Fruit fly (Drosophila melanogaster): ENCODE data around the gene Idgf4.

Idgf4 gene

DNA sequence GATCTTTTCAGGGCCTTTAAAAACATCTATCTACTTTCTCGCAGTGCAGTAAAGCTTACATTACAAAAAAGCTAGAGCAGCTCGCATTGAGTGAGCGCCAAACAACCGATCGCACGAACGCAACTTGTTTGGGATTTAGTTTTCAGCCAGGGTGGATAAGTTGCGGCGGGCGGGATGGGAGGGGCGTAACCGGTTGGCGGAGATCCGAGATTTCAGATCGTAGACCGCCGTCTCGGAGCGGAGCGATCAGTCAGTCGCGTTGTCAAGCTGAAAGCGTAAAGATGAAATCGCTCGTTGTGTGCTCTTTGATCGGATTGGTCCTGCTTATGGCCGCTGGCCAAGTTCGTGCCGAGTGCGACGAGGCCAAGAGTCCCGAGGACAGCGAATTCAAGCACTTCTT is 46.5 kb downstream of the Idgf4 start, which contains the start of gene CG9691:
TSS of gene CG9691 (plus strand) at position 222 of the 400 bp plus-strand sequence.
- TF ChIP-seq CG1620 (GFP tag; optimal IDR thresholded peaks at IDR 0.05) (no peak), pad (GFP tag; optimal IDR thresholded peaks at IDR 0.05) (no peak), tj (GFP tag; optimal IDR thresholded peaks at IDR 0.05) (no peak), Hr96 (GFP tag; optimal IDR thresholded peaks at IDR 0.05) (no peak), ovo (GFP tag; optimal IDR thresholded peaks at IDR 0.05) (no peak), kay (GFP tag; ENCODE audit: borderline replicate concordance) (no peak), CG7045 (GFP tag; optimal IDR thresholded peaks at IDR 0.05) (no peak), cnc (optimal IDR thresholded peaks at IDR 0.05) (no peak), bab1 (GFP tag; optimal IDR thresholded peaks at IDR 0.05) (no peak), Crg-1 (GFP tag; optimal IDR thresholded peaks at IDR 0.05) (no peak), CG14711 (tag; optimal IDR thresholded peaks at IDR 0.05) (no peak)

DNA sequence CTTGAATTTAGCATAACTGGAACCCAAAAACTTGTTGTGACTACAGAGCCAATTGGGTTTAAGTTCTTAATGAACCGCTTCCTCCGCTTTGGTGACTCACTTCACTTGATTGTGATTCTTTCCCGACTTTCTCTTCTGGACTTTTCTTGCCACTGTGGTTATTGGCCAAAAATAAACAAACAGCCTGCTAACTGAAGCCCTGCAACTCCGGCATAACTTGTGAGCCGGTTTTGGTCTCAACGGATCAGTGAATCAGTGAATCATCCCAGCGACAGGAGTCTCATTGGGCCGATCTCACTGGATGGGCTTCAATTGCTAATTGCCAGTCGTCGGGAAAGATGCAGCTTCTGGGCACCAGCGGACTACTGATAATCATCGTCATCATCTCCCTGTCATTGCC is 47.8 kb downstream of the Idgf4 start:
- TF ChIP-seq bab1 (GFP tag; optimal IDR thresholded peaks at IDR 0.05) = no peak

DNA sequence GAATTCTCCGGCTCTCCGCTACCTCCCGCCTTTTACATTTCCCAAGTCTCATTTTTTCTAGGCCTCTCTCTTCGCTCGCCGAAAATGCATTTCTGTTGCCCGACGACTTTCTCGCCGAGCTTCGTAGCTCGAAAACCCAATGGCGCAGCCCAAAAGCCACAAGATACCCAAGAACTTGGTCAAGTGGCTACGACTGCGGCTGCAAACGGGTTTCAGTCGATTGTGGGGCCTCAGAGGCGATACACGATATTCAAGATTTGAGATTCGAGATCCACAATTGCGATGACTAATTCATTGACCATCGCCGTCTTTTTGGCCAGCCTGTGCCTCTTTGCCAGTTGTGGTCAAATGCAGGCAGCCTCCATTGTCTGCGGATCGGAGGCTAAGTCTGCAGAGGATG is 49.0 kb downstream of the Idgf4 start, which contains the start of gene CG9689:
TSS of gene CG9689 (plus strand) at position 208 of the 400 bp plus-strand sequence.
- TF ChIP-seq CG7101 (tag; optimal IDR thresholded peaks at IDR 0.05) (no peak), CG11617 (GFP tag; optimal IDR thresholded peaks at IDR 0.05) (no peak), tj (GFP tag; optimal IDR thresholded peaks at IDR 0.05) (no peak), CG14711 (tag; optimal IDR thresholded peaks at IDR 0.05) (no peak), CG1620 (GFP tag; optimal IDR thresholded peaks at IDR 0.05) (no peak), cic (GFP tag; optimal IDR thresholded peaks at IDR 0.05) (no peak), pad (GFP tag; optimal IDR thresholded peaks at IDR 0.05) (no peak), kay (GFP tag; ENCODE audit: borderline replicate concordance) (no peak), CG7045 (GFP tag; optimal IDR thresholded peaks at IDR 0.05) (no peak), bab1 (GFP tag; optimal IDR thresholded peaks at IDR 0.05) (no peak), ovo (GFP tag; optimal IDR thresholded peaks at IDR 0.05) (no peak), Hr96 (GFP tag; optimal IDR thresholded peaks at IDR 0.05) (no peak), cnc (optimal IDR thresholded peaks at IDR 0.05) (no peak), Crg-1 (GFP tag; optimal IDR thresholded peaks at IDR 0.05) (no peak), CG12768 (GFP tag; optimal IDR thresholded peaks at IDR 0.05) (no peak), Clk (GFP tag; optimal IDR thresholded peaks at IDR 0.05) (no peak), toe (GFP tag; optimal IDR thresholded peaks at IDR 0.05) (no peak), Mnt (GFP tag; optimal IDR thresholded peaks at IDR 0.05) (no peak)

DNA sequence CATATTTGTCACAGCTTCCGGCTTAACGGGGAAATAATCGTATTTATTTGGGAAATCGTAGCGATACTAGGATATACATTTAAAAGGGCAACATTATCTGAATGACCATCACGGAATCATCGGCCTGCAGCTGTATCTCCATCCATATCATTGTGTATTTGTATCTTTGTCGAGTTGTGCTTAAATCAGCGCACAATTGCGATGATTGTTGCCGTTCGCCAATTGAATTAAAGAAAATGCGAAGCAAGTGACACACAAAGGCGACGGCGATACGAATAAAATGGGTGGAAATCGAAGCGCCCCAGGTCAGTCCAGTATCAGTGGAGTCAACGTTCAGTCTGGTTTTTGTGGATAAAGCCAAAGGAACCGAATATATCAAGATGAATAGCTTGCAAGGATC is 51.2 kb downstream of the Idgf4 start, which contains the start of gene CG9686:
TSS of gene CG9686 (plus strand) at position 301 of the 400 bp plus-strand sequence.
- TF ChIP-seq pad (GFP tag; optimal IDR thresholded peaks at IDR 0.05) (no peak), tj (GFP tag; optimal IDR thresholded peaks at IDR 0.05) (no peak), Clk (GFP tag; optimal IDR thresholded peaks at IDR 0.05) (no peak), CG5204 (GFP tag; optimal IDR thresholded peaks at IDR 0.05) (no peak), CG14711 (tag; optimal IDR thresholded peaks at IDR 0.05) (no peak), ovo (GFP tag; optimal IDR thresholded peaks at IDR 0.05) (no peak), CG11617 (GFP tag; optimal IDR thresholded peaks at IDR 0.05) (no peak), Crg-1 (GFP tag; optimal IDR thresholded peaks at IDR 0.05) (no peak), CG1620 (GFP tag; optimal IDR thresholded peaks at IDR 0.05) (no peak), cic (GFP tag; optimal IDR thresholded peaks at IDR 0.05) (no peak), CG7045 (GFP tag; optimal IDR thresholded peaks at IDR 0.05) (no peak), CG12768 (GFP tag; optimal IDR thresholded peaks at IDR 0.05) (no peak), kay (GFP tag; ENCODE audit: borderline replicate concordance) (no peak), Hr96 (GFP tag; optimal IDR thresholded peaks at IDR 0.05) (no peak), cnc (optimal IDR thresholded peaks at IDR 0.05) (no peak), Mnt (GFP tag; optimal IDR thresholded peaks at IDR 0.05) (no peak), toe (GFP tag; optimal IDR thresholded peaks at IDR 0.05) (no peak), CG33017 (tag; optimal IDR thresholded peaks at IDR 0.05) (no peak)

DNA sequence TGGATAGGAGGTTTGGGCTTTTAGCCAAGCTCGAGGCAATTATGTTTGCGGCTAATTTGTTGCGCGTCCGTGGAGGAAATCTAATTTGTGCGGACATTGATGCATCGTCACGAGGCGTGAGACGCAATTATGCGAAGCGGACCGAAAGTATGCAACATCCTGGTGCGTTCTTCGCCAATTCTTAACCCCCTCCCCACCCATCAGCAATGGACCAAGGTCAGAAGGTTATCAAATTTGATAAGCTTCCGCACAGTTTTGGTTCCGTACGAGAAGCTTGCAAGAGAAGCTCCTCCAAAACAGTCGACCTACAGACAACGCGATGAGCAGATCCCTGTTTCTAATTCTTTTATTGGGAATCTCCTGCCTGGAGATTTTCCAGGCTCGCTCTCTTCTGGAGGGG is 52.6 kb downstream of the Idgf4 start, which contains the start of gene CG1468:
TSS of gene CG1468 (plus strand) at position 298 of the 400 bp plus-strand sequence.
- TF ChIP-seq bab1 (GFP tag; optimal IDR thresholded peaks at IDR 0.05) (no peak), Hr96 (GFP tag; optimal IDR thresholded peaks at IDR 0.05) (no peak), CG7101 (tag; optimal IDR thresholded peaks at IDR 0.05) (no peak)
